Fruit fly (Drosophila melanogaster) whole organism, prepupa: ENCODE results near the gene cerv.

Experiments used
- Blimp-1 ChIP-seq: fragments of 200-800 bp; sonication (Bioruptor generic); optimal IDR thresholded peaks from 3 replicates; lab custom pipeline; 2017; ENCODE audit warnings: missing biosample characterization, missing genetic modification characterization, mild to moderate bottlenecking, moderate library complexity, missing genetic modification reagents
- CG10631 ChIP-seq: fragments of 200-800 bp; sonication (Bioruptor generic); optimal IDR thresholded peaks from 2 replicates; lab custom pipeline; 2016; ENCODE audit warnings: missing biosample characterization, missing genetic modification characterization
- CG10669 ChIP-seq: fragments of 200-800 bp; sonication (Bioruptor generic); optimal IDR thresholded peaks from 3 replicates; lab custom pipeline; 2018; ENCODE audit warnings: missing biosample characterization, mild to moderate bottlenecking, missing genetic modification characterization, moderate library complexity
- CG11762 ChIP-seq: fragments of 200-800 bp; sonication (Bioruptor generic); optimal IDR thresholded peaks from 3 replicates; lab custom pipeline; 2016; ENCODE audit warnings: missing biosample characterization, missing genetic modification characterization; ENCODE audit not compliant: insufficient read depth
- CG11902 ChIP-seq: fragments of 200-800 bp; sonication (Bioruptor generic); optimal IDR thresholded peaks from 3 replicates; lab custom pipeline; 2016; ENCODE audit warnings: missing biosample characterization, missing genetic modification characterization
- CG15336 ChIP-seq: fragments of 200-800 bp; sonication (Bioruptor generic); IDR thresholded peaks from 2 replicates; pipeline ENCODE4 v1.3.6; 2022; ENCODE audit warnings: missing biosample characterization, missing genetic modification characterization
- CG1621 ChIP-seq: fragments of 200-800 bp; sonication (Bioruptor generic); optimal IDR thresholded peaks from 3 replicates; lab custom pipeline; 2018; ENCODE audit warnings: missing biosample characterization, mild to moderate bottlenecking, missing genetic modification characterization
- CG31627 ChIP-seq: fragments of 200-800 bp; sonication (Bioruptor generic); optimal IDR thresholded peaks from 3 replicates; lab custom pipeline; 2016; ENCODE audit warnings: missing biosample characterization, missing genetic modification characterization
- CG32006 ChIP-seq: fragments of 200-800 bp; sonication (Bioruptor generic); optimal IDR thresholded peaks from 3 replicates; lab custom pipeline; 2017; ENCODE audit warnings: missing biosample characterization, mild to moderate bottlenecking, missing genetic modification characterization
- CG34406 ChIP-seq: fragments of 200-800 bp; sonication (Bioruptor generic); optimal IDR thresholded peaks from 3 replicates; lab custom pipeline; 2016; ENCODE audit warnings: missing biosample characterization, missing genetic modification characterization
- CG4318 ChIP-seq: fragments of 200-800 bp; sonication (Bioruptor generic); optimal IDR thresholded peaks from 3 replicates; lab custom pipeline; 2017; ENCODE audit warnings: missing biosample characterization, mild to moderate bottlenecking, missing genetic modification characterization
- CG6163 ChIP-seq: fragments of 200-800 bp; sonication (Bioruptor generic); IDR thresholded peaks from 3 replicates; pipeline ENCODE4 v1.3.6; 2022; ENCODE audit warnings: missing biosample characterization, missing genetic modification characterization
- CG6276 ChIP-seq: fragments of 200-800 bp; sonication (Bioruptor generic); optimal IDR thresholded peaks from 2 replicates; lab custom pipeline; 2017; ENCODE audit warnings: missing biosample characterization, mild to moderate bottlenecking, missing genetic modification characterization
- CG6792 ChIP-seq: fragments of 200-800 bp; sonication (Bioruptor generic); optimal IDR thresholded peaks from 3 replicates; lab custom pipeline; 2016; ENCODE audit warnings: missing biosample characterization, missing genetic modification characterization
- CG6808 ChIP-seq: fragments of 200-800 bp; sonication (Bioruptor generic); optimal IDR thresholded peaks from 3 replicates; lab custom pipeline; 2017; ENCODE audit warnings: missing biosample characterization, missing genetic modification characterization, mild to moderate bottlenecking, moderate library complexity, missing genetic modification reagents
- CG6854 ChIP-seq: fragments of 200-800 bp; sonication (Bioruptor generic); optimal IDR thresholded peaks from 2 replicates; lab custom pipeline; 2017; ENCODE audit warnings: missing biosample characterization, mild to moderate bottlenecking, missing genetic modification characterization
- CG7368 ChIP-seq: fragments of 200-800 bp; sonication (Bioruptor generic); optimal IDR thresholded peaks from 3 replicates; lab custom pipeline; 2016; ENCODE audit warnings: missing biosample characterization, missing genetic modification characterization
- CG8119 ChIP-seq: fragments of 200-800 bp; sonication (Bioruptor generic); IDR thresholded peaks from 3 replicates; pipeline ENCODE4 v1.3.6; 2022; ENCODE audit warnings: missing biosample characterization, missing genetic modification characterization
- CG8319 ChIP-seq: fragments of 200-800 bp; sonication (Bioruptor generic); optimal IDR thresholded peaks from 3 replicates; lab custom pipeline; 2016; ENCODE audit warnings: missing biosample characterization, missing genetic modification characterization
- CG8632 ChIP-seq: fragments of 200-800 bp; sonication (Bioruptor generic); optimal IDR thresholded peaks from 3 replicates; lab custom pipeline; 2016; ENCODE audit warnings: missing biosample characterization, missing genetic modification characterization
- Eip75B ChIP-seq: fragments of 200-800 bp; sonication (Bioruptor generic); optimal IDR thresholded peaks from 3 replicates; lab custom pipeline; 2016; ENCODE audit warnings: missing biosample characterization, missing genetic modification characterization
- Eip93F ChIP-seq: fragments of 200-800 bp; sonication (Bioruptor generic); optimal IDR thresholded peaks from 2 replicates; lab custom pipeline; 2016; ENCODE audit warnings: missing biosample characterization, mild to moderate bottlenecking, missing genetic modification characterization
- Ets21C ChIP-seq: fragments of 200-800 bp; sonication (Bioruptor generic); optimal IDR thresholded peaks from 3 replicates; lab custom pipeline; 2016; ENCODE audit warnings: missing biosample characterization, missing genetic modification characterization
- Gug ChIP-seq: fragments of 200-800 bp; sonication (Bioruptor generic); IDR thresholded peaks from 2 replicates; pipeline ENCODE4 v1.3.6; 2022; ENCODE audit warnings: missing biosample characterization, missing genetic modification characterization
- Hr39 ChIP-seq: fragments of 200-800 bp; sonication (Bioruptor generic); optimal IDR thresholded peaks from 2 replicates; lab custom pipeline; 2016; ENCODE audit warnings: missing biosample characterization, missing genetic modification characterization
- Hr4 ChIP-seq: fragments of 200-800 bp; sonication (Bioruptor generic); optimal IDR thresholded peaks from 3 replicates; lab custom pipeline; 2016; ENCODE audit warnings: missing biosample characterization, missing genetic modification characterization
- Lpt ChIP-seq: fragments of 200-800 bp; sonication (Bioruptor generic); optimal IDR thresholded peaks from 3 replicates; lab custom pipeline; 2016; ENCODE audit warnings: missing biosample characterization, missing genetic modification characterization
- OdsH ChIP-seq: fragments of 200-800 bp; sonication (Bioruptor generic); optimal IDR thresholded peaks from 3 replicates; lab custom pipeline; 2016; ENCODE audit warnings: missing biosample characterization, missing genetic modification characterization
- Sox102F ChIP-seq: fragments of 200-800 bp; sonication (Bioruptor generic); optimal IDR thresholded peaks from 2 replicates; lab custom pipeline; 2016; ENCODE audit warnings: missing biosample characterization, mild to moderate bottlenecking, missing genetic modification characterization
- Sox14 ChIP-seq: fragments of 200-800 bp; sonication (Bioruptor generic); optimal IDR thresholded peaks from 3 replicates; lab custom pipeline; 2016; ENCODE audit warnings: missing biosample characterization, missing genetic modification characterization
- Sox15 ChIP-seq: fragments of 200-800 bp; sonication (Bioruptor generic); optimal IDR thresholded peaks from 3 replicates; lab custom pipeline; 2016; ENCODE audit warnings: missing biosample characterization, missing genetic modification characterization
- achi ChIP-seq: fragments of 200-800 bp; sonication (Bioruptor generic); optimal IDR thresholded peaks from 3 replicates; lab custom pipeline; 2016; ENCODE audit warnings: missing biosample characterization, missing genetic modification characterization
- acj6 ChIP-seq: fragments of 200-800 bp; sonication (Bioruptor generic); optimal IDR thresholded peaks from 3 replicates; lab custom pipeline; 2016; ENCODE audit warnings: missing biosample characterization, missing genetic modification characterization
- dsx ChIP-seq: fragments of 200-800 bp; optimal IDR thresholded peaks from 3 replicates; lab custom pipeline; 2019; ENCODE audit warnings: missing biosample characterization, mild to moderate bottlenecking, missing genetic modification characterization, moderate library complexity; ENCODE audit not compliant: poor library complexity, severe bottlenecking
- eg ChIP-seq: fragments of 200-800 bp; sonication (Bioruptor generic); IDR thresholded peaks from 3 replicates; pipeline ENCODE4 v1.3.6; 2022; ENCODE audit warnings: missing biosample characterization, missing genetic modification characterization
- esn ChIP-seq: fragments of 200-800 bp; sonication (Bioruptor generic); optimal IDR thresholded peaks from 2 replicates; lab custom pipeline; 2016; ENCODE audit warnings: missing biosample characterization, mild to moderate bottlenecking, missing genetic modification characterization, moderate library complexity
- fd59A ChIP-seq: fragments of 200-800 bp; sonication (Bioruptor generic); optimal IDR thresholded peaks from 2 replicates; lab custom pipeline; 2017; ENCODE audit warnings: missing biosample characterization, mild to moderate bottlenecking, missing genetic modification characterization, missing genetic modification reagents
- fkh ChIP-seq: fragments of 200-800 bp; sonication (Bioruptor generic); optimal IDR thresholded peaks from 3 replicates; lab custom pipeline; 2017; ENCODE audit warnings: missing biosample characterization, mild to moderate bottlenecking, missing genetic modification characterization, moderate library complexity
- lz ChIP-seq: fragments of 200-800 bp; sonication (Bioruptor generic); optimal IDR thresholded peaks from 3 replicates; lab custom pipeline; 2016; ENCODE audit warnings: missing biosample characterization, missing genetic modification characterization
- net ChIP-seq: fragments of 200-800 bp; sonication (Bioruptor generic); optimal IDR thresholded peaks from 3 replicates; lab custom pipeline; 2016; ENCODE audit warnings: missing biosample characterization, missing genetic modification characterization
- pdm3 ChIP-seq: fragments of 200-800 bp; sonication (Bioruptor generic); optimal IDR thresholded peaks from 3 replicates; lab custom pipeline; 2016; ENCODE audit warnings: missing biosample characterization, missing genetic modification characterization
- salr ChIP-seq, 2 experiments: fragments of 200-800 bp; sonication (Bioruptor generic); optimal IDR thresholded peaks; 3 replicates each; lab custom pipeline; 2016 to 2018; ENCODE audit warnings: missing biosample characterization in 2 of 2, missing genetic modification characterization in 2 of 2, mild to moderate bottlenecking in 1 of 2
- spab ChIP-seq: fragments of 200-800 bp; sonication (Bioruptor generic); optimal IDR thresholded peaks from 2 replicates; lab custom pipeline; 2017; ENCODE audit warnings: missing biosample characterization, mild to moderate bottlenecking, missing genetic modification characterization, missing genetic modification reagents
- ss ChIP-seq, 2 experiments: fragments of 200-800 bp; sonication (Bioruptor generic); optimal IDR thresholded peaks; 2 replicates in 1 of 2; 3 replicates in 1 of 2; lab custom pipeline; 2017 to 2018; ENCODE audit warnings: mild to moderate bottlenecking in 2 of 2, missing biosample characterization in 2 of 2, missing genetic modification characterization in 2 of 2, moderate library complexity in 1 of 2
- svp ChIP-seq: fragments of 200-800 bp; sonication (Bioruptor generic); peaks from one replicate; lab custom pipeline; 2016; ENCODE audit warnings: missing biosample characterization, missing genetic modification characterization
- topi ChIP-seq: fragments of 200-800 bp; sonication (Bioruptor generic); optimal IDR thresholded peaks from 3 replicates; lab custom pipeline; 2016; ENCODE audit warnings: missing biosample characterization, missing genetic modification characterization
- vri ChIP-seq: fragments of 200-800 bp; sonication (Bioruptor generic); optimal IDR thresholded peaks from 3 replicates; lab custom pipeline; 2016; ENCODE audit warnings: missing biosample characterization, mild to moderate bottlenecking, missing genetic modification characterization

cerv gene

DNA sequence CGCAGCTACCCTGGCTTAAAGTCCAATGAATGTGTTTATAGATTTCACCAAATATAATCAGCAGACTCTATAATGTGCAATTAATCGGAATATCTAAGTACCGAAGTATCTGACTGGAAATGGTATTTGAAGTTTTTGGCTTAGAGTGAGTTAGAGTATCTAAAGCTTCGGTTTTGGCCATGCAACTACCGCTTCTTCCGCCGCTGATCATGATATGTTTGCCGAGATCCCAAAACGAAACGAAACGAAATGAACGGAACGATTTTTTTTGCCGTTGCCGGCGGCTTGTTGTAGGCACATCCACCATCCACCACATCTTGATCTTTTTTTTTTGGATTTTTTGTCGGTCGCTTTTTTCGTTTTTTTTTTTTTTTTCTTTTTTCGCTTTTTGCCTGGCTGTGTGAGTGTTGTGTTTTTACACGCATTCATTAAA lies 45.0 kb upstream of the cerv start (continued):
- TF ChIP-seq CG1621 (peak; percentile 33), CG10669 (GFP tag; lab: Kevin White, UChicago) (peak; percentile 63), lz (GFP tag; lab: Kevin White, UChicago) (peak; percentile 84), CG6163 (GFP tag; lab: Robert Waterston, UW) (peak; percentile 94), CG10631 (GFP tag; lab: Kevin White, UChicago) (peak; percentile 70), fd59A (GFP tag; lab: Kevin White, UChicago) (peak; percentile 57), net (peak; percentile 75), svp (peak; percentile 95), CG34406 (peak; percentile 78), Sox14 (GFP tag; lab: Kevin White, UChicago) (peak; percentile 77), CG8632 (GFP tag; lab: Kevin White, UChicago) (peak; percentile 76), Hr39 (peak; percentile 89), Sox15 (GFP tag; lab: Kevin White, UChicago) (peak; percentile 75), Blimp-1 (GFP tag; lab: Kevin White, UChicago) (peak; percentile 61), Lpt (GFP tag; lab: Kevin White, UChicago) (peak; percentile 77), CG11902 (GFP tag; lab: Kevin White, UChicago) (peak; percentile 65), Eip75B (peak; percentile 85), Hr4 (GFP tag; lab: Kevin White, UChicago) (peak; percentile 82), ss (GFP tag; optimal IDR thresholded peaks at IDR 0.05; lab: Kevin White, UChicago) (peak; percentile 87 to 91)

DNA sequence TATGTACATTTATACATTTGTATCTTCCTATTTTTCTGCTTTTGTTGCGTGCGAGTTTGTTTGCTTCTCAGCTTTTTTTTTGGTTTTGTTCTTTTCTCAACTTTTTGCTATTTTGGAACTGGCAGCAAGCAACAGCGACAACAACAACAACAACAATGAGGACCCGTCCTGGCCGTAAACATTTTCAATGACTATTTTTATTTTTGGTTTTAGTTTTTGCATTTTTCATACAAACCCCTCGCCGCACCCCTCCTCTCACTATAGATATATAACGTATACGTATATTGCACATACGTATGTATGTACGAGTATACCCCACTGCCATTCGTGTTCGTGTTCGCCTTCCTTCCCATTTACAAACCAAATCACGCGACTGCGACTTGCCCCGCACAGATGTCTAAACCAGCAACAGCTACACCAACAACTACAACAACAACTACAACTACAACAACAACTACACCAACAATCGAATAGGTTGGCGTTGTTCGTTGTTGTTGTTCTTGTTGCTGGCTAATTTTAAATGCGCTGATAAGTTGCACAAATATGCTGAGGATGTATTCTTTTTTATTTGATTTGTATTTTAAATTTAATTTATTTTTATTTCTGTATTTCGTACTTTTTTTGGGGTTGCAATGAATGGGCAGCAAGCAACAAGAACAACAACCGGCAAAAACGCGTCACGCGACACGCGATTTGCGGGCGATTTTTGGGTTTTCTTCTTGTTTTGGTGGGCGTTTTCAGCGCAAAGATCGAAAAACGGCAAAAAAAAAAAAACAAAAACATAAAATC lies 42.7 kb upstream of the cerv start:
- TF ChIP-seq CG6163 (GFP tag; lab: Robert Waterston, UW) (peak; percentile 59; the same call in 2 of the 3 replicates), Gug (GFP tag; lab: Robert Waterston, UW) (no peak), pdm3 (no peak), vri (GFP tag; lab: Kevin White, UChicago) (no peak), CG8119 (GFP tag; lab: Robert Waterston, UW) (peak; percentile 55; the same call in 2 of the 3 replicates), Ets21C (GFP tag; lab: Kevin White, UChicago) (no peak), CG15336 (GFP tag; lab: Robert Waterston, UW) (peak; percentile 47), CG31627 (GFP tag; lab: Kevin White, UChicago) (no peak), Sox102F (GFP tag; lab: Kevin White, UChicago) (no peak), CG1621 (peak; percentile 19), dsx (peak; percentile 26), CG8319 (no peak), Eip75B (no peak), fkh (GFP tag; lab: Kevin White, UChicago) (no peak), achi (GFP tag; lab: Kevin White, UChicago) (no peak), CG6808 (GFP tag; lab: Kevin White, UChicago) (peak; percentile 59), svp (no peak), topi (GFP tag; lab: Kevin White, UChicago) (no peak), Eip93F (GFP tag; lab: Kevin White, UChicago) (no peak), CG11762 (GFP tag; lab: Kevin White, UChicago) (no peak), CG8632 (GFP tag; lab: Kevin White, UChicago) (no peak), CG6854 (GFP tag; lab: Kevin White, UChicago) (no peak), CG32006 (GFP tag; lab: Kevin White, UChicago) (peak; percentile 28), CG6792 (GFP tag; lab: Kevin White, UChicago) (no peak), CG10631 (GFP tag; lab: Kevin White, UChicago) (no peak), OdsH (no peak), CG6276 (peak; percentile 71), Hr4 (GFP tag; lab: Kevin White, UChicago) (no peak), Lpt (GFP tag; lab: Kevin White, UChicago) (peak; percentile 25), spab (GFP tag; lab: Kevin White, UChicago) (peak; percentile 4), CG7368 (GFP tag; lab: Kevin White, UChicago) (no peak), Hr39 (no peak), salr (GFP tag; optimal IDR thresholded peaks at IDR 0.05; lab: Kevin White, UChicago) (peak in 1 of 2 experiments; percentile 12), esn (no peak), eg (peak; percentile 74), Sox14 (GFP tag; lab: Kevin White, UChicago) (no peak), CG4318 (no peak), acj6 (GFP tag; lab: Kevin White, UChicago) (no peak), Sox15 (GFP tag; lab: Kevin White, UChicago) (no peak)
